Worm (Caenorhabditis elegans): ENCODE measurements around the gene C50D2.10.

DNA sequence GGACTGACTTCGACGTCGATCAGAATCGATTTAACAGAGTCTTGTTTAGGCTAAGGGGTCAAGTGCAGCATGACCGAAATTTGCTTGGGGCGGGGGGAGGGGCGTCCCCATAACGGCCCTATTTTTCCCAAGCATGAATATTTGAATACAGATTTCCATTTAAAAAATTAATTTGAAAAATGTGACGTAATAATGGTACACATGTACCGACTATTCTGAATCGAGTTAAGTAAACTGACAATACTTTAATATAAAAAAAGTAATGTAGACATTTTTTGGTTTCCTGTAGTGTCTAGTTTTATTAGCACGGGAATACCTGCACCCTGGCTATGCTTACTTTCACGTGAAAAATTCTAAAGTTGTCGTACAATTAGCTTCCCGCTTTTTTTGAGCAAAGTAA is 12.1 kb upstream of the C50D2.10 start:
- TF ChIP-seq F39B2.1 (GFP tag; IDR thresholded peaks at IDR 0.05) (no peak), K12H6.12 (tag; optimal IDR thresholded peaks at IDR 0.05) (no peak)
